Fruit fly (Drosophila melanogaster) whole organism, embryonic: ENCODE data around the gene eIF2Bepsilon.

ENCODE experiments used
- Adf1 ChIP-seq: fragments of 200-800 bp; sonication (Bioruptor generic); IDR thresholded peaks from 2 replicates; pipeline ENCODE4 v1.3.6; 2022; ENCODE audit warnings: missing biosample characterization, missing genetic modification characterization
- Atf-2 ChIP-seq: fragments of 200-800 bp; sonication (Bioruptor generic); optimal IDR thresholded peaks from 2 replicates; lab custom pipeline; 2016; ENCODE audit warnings: missing biosample characterization, missing genetic modification characterization
- Atf6 ChIP-seq: fragments of 200-800 bp; sonication (Bioruptor generic); IDR thresholded peaks from 2 replicates; pipeline ENCODE4 v1.3.6; 2022; ENCODE audit warnings: missing biosample characterization, missing genetic modification characterization
- CG10147 ChIP-seq: fragments of 200-800 bp; sonication (Bioruptor generic); optimal IDR thresholded peaks from 2 replicates; lab custom pipeline; 2019; ENCODE audit warnings: missing biosample characterization, mild to moderate bottlenecking, missing genetic modification characterization, moderate library complexity
- CG10267 ChIP-seq: fragments of 200-800 bp; sonication (Bioruptor generic); optimal IDR thresholded peaks from 2 replicates; lab custom pipeline; 2018; ENCODE audit warnings: missing biosample characterization, mild to moderate bottlenecking, missing genetic modification characterization, moderate library complexity
- CG10462 ChIP-seq: fragments of 200-800 bp; sonication (Bioruptor generic); optimal IDR thresholded peaks from 2 replicates; lab custom pipeline; 2016; ENCODE audit warnings: missing biosample characterization, missing genetic modification characterization
- CG11696 ChIP-seq: fragments of 200-800 bp; sonication (Bioruptor generic); IDR thresholded peaks from 2 replicates; pipeline ENCODE4 v1.3.6; 2022; ENCODE audit warnings: missing biosample characterization, missing genetic modification characterization
- CG12391 ChIP-seq: fragments of 200-800 bp; sonication (Bioruptor generic); optimal IDR thresholded peaks from 3 replicates; lab custom pipeline; 2018; ENCODE audit warnings: missing biosample characterization, mild to moderate bottlenecking, missing genetic modification characterization, moderate library complexity
- CG13775 ChIP-seq: fragments of 200-800 bp; sonication (Bioruptor generic); optimal IDR thresholded peaks from 3 replicates; lab custom pipeline; 2017; ENCODE audit warnings: missing biosample characterization, mild to moderate bottlenecking, missing genetic modification characterization
- CG15601 ChIP-seq: fragments of 200-800 bp; sonication (Bioruptor generic); optimal IDR thresholded peaks from 3 replicates; lab custom pipeline; 2019; ENCODE audit warnings: missing biosample characterization, mild to moderate bottlenecking, missing genetic modification characterization, moderate library complexity
- CG1647 ChIP-seq: fragments of 200-800 bp; sonication (Bioruptor generic); optimal IDR thresholded peaks from 3 replicates; lab custom pipeline; 2016; ENCODE audit warnings: missing biosample characterization, missing genetic modification characterization
- CG16863 ChIP-seq: fragments of 200-800 bp; sonication (Bioruptor generic); optimal IDR thresholded peaks from 3 replicates; lab custom pipeline; 2016; ENCODE audit warnings: missing biosample characterization, missing genetic modification characterization
- CG2116 ChIP-seq: fragments of 200-800 bp; sonication (Bioruptor generic); optimal IDR thresholded peaks from 3 replicates; lab custom pipeline; 2018; ENCODE audit warnings: missing biosample characterization, mild to moderate bottlenecking, missing genetic modification characterization
- CG32532 ChIP-seq: fragments of 200-800 bp; sonication (Bioruptor generic); IDR thresholded peaks from 2 replicates; pipeline ENCODE4 v1.3.6; 2022; ENCODE audit warnings: missing biosample characterization, missing genetic modification characterization
- CG32767 ChIP-seq: fragments of 200-800 bp; sonication (Bioruptor generic); IDR thresholded peaks from 2 replicates; pipeline ENCODE4 v1.3.6; 2022; ENCODE audit warnings: missing biosample characterization, missing genetic modification characterization
- CG3281 ChIP-seq: fragments of 200-800 bp; sonication (Bioruptor generic); optimal IDR thresholded peaks from 3 replicates; lab custom pipeline; 2017; ENCODE audit warnings: missing biosample characterization, mild to moderate bottlenecking, missing genetic modification characterization
- CG4820 ChIP-seq: fragments of 200-800 bp; sonication (Bioruptor generic); optimal IDR thresholded peaks from 3 replicates; lab custom pipeline; 2016; ENCODE audit warnings: missing biosample characterization, missing genetic modification characterization
- CG5180 ChIP-seq: fragments of 200-800 bp; sonication (Bioruptor generic); optimal IDR thresholded peaks from 3 replicates; lab custom pipeline; 2017; ENCODE audit warnings: missing biosample characterization, missing genetic modification characterization, mild to moderate bottlenecking, moderate library complexity, missing genetic modification reagents
- CG7839 ChIP-seq: fragments of 200-800 bp; sonication (Bioruptor generic); optimal IDR thresholded peaks from 3 replicates; lab custom pipeline; 2018; ENCODE audit warnings: missing biosample characterization, mild to moderate bottlenecking, missing genetic modification characterization, moderate library complexity
- CG7928 ChIP-seq: fragments of 200-800 bp; sonication (Bioruptor generic); optimal IDR thresholded peaks from 2 replicates; lab custom pipeline; 2017; ENCODE audit warnings: missing biosample characterization, mild to moderate bottlenecking, missing genetic modification characterization
- CG7963 ChIP-seq: fragments of 200-800 bp; sonication (Bioruptor generic); IDR thresholded peaks from 3 replicates; pipeline ENCODE4 v1.3.6; 2022; ENCODE audit warnings: missing biosample characterization, missing genetic modification characterization; ENCODE audit not compliant: partially characterized antibody
- CrebB ChIP-seq: fragments of 200-800 bp; sonication (Bioruptor generic); optimal IDR thresholded peaks from 3 replicates; lab custom pipeline; 2018; ENCODE audit warnings: missing biosample characterization, mild to moderate bottlenecking, missing genetic modification characterization
- Doc2 ChIP-seq: fragments of 200-800 bp; sonication (Bioruptor generic); IDR thresholded peaks from 2 replicates; pipeline ENCODE4 v1.3.6; 2022; ENCODE audit warnings: missing biosample characterization, missing genetic modification characterization
- Doc3 ChIP-seq: fragments of 200-800 bp; sonication (Bioruptor generic); IDR thresholded peaks from 3 replicates; pipeline ENCODE4 v1.3.6; 2022; ENCODE audit warnings: missing biosample characterization, missing genetic modification characterization; ENCODE audit not compliant: partially characterized antibody
- Drgx ChIP-seq: fragments of 200-800 bp; sonication (Bioruptor generic); IDR thresholded peaks from 2 replicates; pipeline ENCODE4 v1.3.6; 2022; ENCODE audit warnings: missing biosample characterization, missing genetic modification characterization
- Ets97D ChIP-seq: fragments of 200-800 bp; sonication (Bioruptor generic); optimal IDR thresholded peaks from 3 replicates; lab custom pipeline; 2016; ENCODE audit warnings: missing biosample characterization, missing genetic modification characterization
- Hmr ChIP-seq: fragments of 200-800 bp; sonication (Bioruptor generic); optimal IDR thresholded peaks from 3 replicates; lab custom pipeline; 2017; ENCODE audit warnings: mild to moderate bottlenecking, missing biosample characterization, missing genetic modification reagents, missing genetic modification characterization
- Neu2 ChIP-seq: fragments of 200-800 bp; sonication (Bioruptor generic); optimal IDR thresholded peaks from 3 replicates; lab custom pipeline; 2016; ENCODE audit warnings: missing biosample characterization, missing genetic modification characterization, borderline replicate concordance
- Tbp ChIP-seq: fragments of >200 bp; optimal IDR thresholded peaks from 2 replicates; lab custom pipeline; 2018; ENCODE audit warnings: missing biosample characterization, missing genetic modification characterization
- Usf ChIP-seq: fragments of 200-800 bp; sonication (Bioruptor generic); optimal IDR thresholded peaks from 2 replicates; lab custom pipeline; 2017; ENCODE audit warnings: missing genotype, missing biosample characterization, missing genetic modification characterization
- al ChIP-seq: fragments of 200-800 bp; sonication (Bioruptor generic); IDR thresholded peaks from 2 replicates; pipeline ENCODE4 v1.3.6; 2022; ENCODE audit warnings: missing biosample characterization, missing genetic modification characterization
- btn ChIP-seq: fragments of 200-800 bp; sonication (Bioruptor generic); optimal IDR thresholded peaks from 2 replicates; lab custom pipeline; 2016; ENCODE audit warnings: missing biosample characterization, missing genetic modification characterization
- crc ChIP-seq: fragments of 200-800 bp; sonication (Bioruptor generic); optimal IDR thresholded peaks from 2 replicates; lab custom pipeline; 2016; ENCODE audit warnings: missing biosample characterization, missing genetic modification characterization
- dati ChIP-seq: fragments of 200-800 bp; sonication (Bioruptor generic); IDR thresholded peaks from 2 replicates; pipeline ENCODE4 v1.3.6; 2022; ENCODE audit warnings: missing biosample characterization, missing genetic modification characterization
- dmrt11E ChIP-seq: fragments of 200-800 bp; sonication (Bioruptor generic); optimal IDR thresholded peaks from 3 replicates; lab custom pipeline; 2018; ENCODE audit warnings: missing biosample characterization, mild to moderate bottlenecking, missing genetic modification characterization, moderate library complexity
- eyg ChIP-seq: fragments of 200-800 bp; sonication (Bioruptor generic); optimal IDR thresholded peaks from 3 replicates; lab custom pipeline; 2016; ENCODE audit warnings: missing biosample characterization, missing genetic modification characterization
- fd96Cb ChIP-seq: fragments of 200-800 bp; sonication (Bioruptor generic); optimal IDR thresholded peaks from 2 replicates; lab custom pipeline; 2018; ENCODE audit warnings: missing biosample characterization, mild to moderate bottlenecking, missing genetic modification characterization, moderate library complexity
- h ChIP-seq: fragments of >200 bp; optimal IDR thresholded peaks from 2 replicates; lab custom pipeline; 2017
- ham ChIP-seq: fragments of 200-800 bp; sonication (Bioruptor generic); IDR thresholded peaks from 2 replicates; pipeline ENCODE4 v1.3.6; 2022; ENCODE audit warnings: missing biosample characterization, missing genetic modification characterization
- hkb ChIP-seq, 2 experiments: fragments of 200-800 bp in 1 of 2; fragments of >200 bp in 1 of 2; sonication (Bioruptor generic) in 1 of 2; IDR thresholded peaks in 1 of 2; optimal IDR thresholded peaks in 1 of 2; 2 replicates each; pipeline versions ENCODE4 v1.3.6 to Lab custom; 2017 to 2022; ENCODE audit warnings: missing biosample characterization in 1 of 2, missing genetic modification characterization in 1 of 2
- hth ChIP-seq: fragments of >200 bp; optimal IDR thresholded peaks from 2 replicates; lab custom pipeline; 2017; ENCODE audit warnings: inconsistent platforms
- kni ChIP-seq: fragments of 200-800 bp; sonication (Bioruptor generic); optimal IDR thresholded peaks from 3 replicates; lab custom pipeline; 2017; ENCODE audit warnings: mild to moderate bottlenecking, missing biosample characterization, missing genetic modification reagents, missing genetic modification characterization
- mirr ChIP-seq: fragments of 200-800 bp; sonication (Bioruptor generic); optimal IDR thresholded peaks from 3 replicates; lab custom pipeline; 2018; ENCODE audit warnings: missing biosample characterization, mild to moderate bottlenecking, missing genetic modification characterization
- run ChIP-seq: fragments of 200-800 bp; sonication (Bioruptor generic); optimal IDR thresholded peaks from 3 replicates; lab custom pipeline; 2018; ENCODE audit warnings: missing biosample characterization, mild to moderate bottlenecking, missing genetic modification characterization
- sens ChIP-seq: fragments of 200-800 bp; sonication (Bioruptor generic); peaks from one replicate; lab custom pipeline; 2016; ENCODE audit warnings: missing biosample characterization, missing genetic modification characterization
- shn ChIP-seq: fragments of 200-800 bp; sonication (Bioruptor generic); optimal IDR thresholded peaks from 3 replicates; lab custom pipeline; 2016; ENCODE audit warnings: missing biosample characterization, missing genetic modification characterization
- so ChIP-seq: fragments of 200-800 bp; sonication (Bioruptor generic); IDR thresholded peaks from 3 replicates; pipeline ENCODE4 v1.3.6; 2022; ENCODE audit warnings: missing biosample characterization, missing genetic modification characterization
- tup ChIP-seq: fragments of 200-800 bp; sonication (Bioruptor generic); optimal IDR thresholded peaks from 2 replicates; lab custom pipeline; 2016; ENCODE audit warnings: missing biosample characterization, mild to moderate bottlenecking, missing genetic modification characterization, moderate library complexity
- usp ChIP-seq: fragments of >200 bp; optimal IDR thresholded peaks from 2 replicates; lab custom pipeline; 2017; ENCODE audit warnings: missing biosample characterization, missing genetic modification characterization
- wor ChIP-seq: fragments of 200-800 bp; sonication (Bioruptor generic); IDR thresholded peaks from 2 replicates; pipeline ENCODE4 v1.3.6; 2022; ENCODE audit warnings: missing biosample characterization, missing genetic modification characterization
- zen ChIP-seq: fragments of 200-800 bp; sonication (Bioruptor generic); optimal IDR thresholded peaks from 3 replicates; lab custom pipeline; 2018; ENCODE audit warnings: missing biosample characterization, mild to moderate bottlenecking, missing genetic modification characterization, moderate library complexity

Gene eIF2Bepsilon

dm6 chrX:1879606-1880110 lies 43.0 kb downstream of the eIF2Bepsilon start, which contains the start of gene CG14818 (continued):
- peak; percentile 45 for TF ChIP-seq CG10267 (tag; lab: Kevin White, UChicago)
- no peak for TF ChIP-seq usp (GFP tag; lab: Kevin White, UChicago)
- peak; percentile 50 for TF ChIP-seq crc (GFP tag; lab: Kevin White, UChicago)
- TF ChIP-seq CG7839 (tag; lab: Kevin White, UChicago) = peak; percentile 66
- peak; percentile 88 for TF ChIP-seq sens (GFP tag; lab: Kevin White, UChicago)
- peak; percentile 43 for TF ChIP-seq Drgx
- TF ChIP-seq CG3281 (GFP tag; lab: Kevin White, UChicago) = peak; percentile 55
- no peak for TF ChIP-seq wor (GFP tag; lab: Robert Waterston, UW)
- peak; percentile 68 for TF ChIP-seq CG7963 (GFP tag; lab: Robert Waterston, UW)
- peak; percentile 61 for TF ChIP-seq CG12391 (tag; lab: Kevin White, UChicago)
- no peak for TF ChIP-seq btn (GFP tag; lab: Kevin White, UChicago)
- TF ChIP-seq Tbp (GFP tag; lab: Kevin White, UChicago) = no peak
- peak; percentile 15 for TF ChIP-seq CG15601 (tag; lab: Kevin White, UChicago)
- TF ChIP-seq CG32767 (GFP tag; lab: Robert Waterston, UW) = no peak
- TF ChIP-seq so (GFP tag; lab: Robert Waterston, UW) = 0 out of 3 replicates have a peak, but pooled peaks have one; percentile 39
- peak; percentile 51 for TF ChIP-seq CG4820 (GFP tag; lab: Kevin White, UChicago)
- TF ChIP-seq Doc2 (GFP tag; lab: Robert Waterston, UW) = no peak
- TF ChIP-seq CG10147 (GFP tag; lab: Kevin White, UChicago) = peak; percentile 65
- TF ChIP-seq CG2116 (GFP tag; lab: Kevin White, UChicago) = peak; percentile 4
- peak; percentile 60; the same call in 1 of the 2 replicates for TF ChIP-seq al
- TF ChIP-seq hth (lab: Kevin White, UChicago) = no peak
- peak; percentile 21 for TF ChIP-seq mirr
- TF ChIP-seq CG1647 (GFP tag; lab: Kevin White, UChicago) = peak; percentile 52
- peak; percentile 19 for TF ChIP-seq eyg (GFP tag; lab: Kevin White, UChicago)
- TF ChIP-seq CG10462 (GFP tag; lab: Kevin White, UChicago) = peak; percentile 14
- peak; percentile 92 for TF ChIP-seq Doc3 (GFP tag; lab: Robert Waterston, UW)
- peak; percentile 20 for TF ChIP-seq zen (tag; lab: Kevin White, UChicago)
- TF ChIP-seq dati (GFP tag; lab: Robert Waterston, UW) = no peak
- TF ChIP-seq shn (GFP tag; lab: Kevin White, UChicago) = peak; percentile 62
- no peak for TF ChIP-seq ham
- TF ChIP-seq Atf6 (GFP tag; lab: Robert Waterston, UW) = peak; percentile 59; the same call in 1 of the 2 replicates
- TF ChIP-seq CG11696 = no peak
- peak; percentile 9 for TF ChIP-seq Usf (GFP tag; lab: Kevin White, UChicago)
- no peak for TF ChIP-seq CG7928
- no peak for TF ChIP-seq kni
- no peak for TF ChIP-seq Neu2
- peak; percentile 56 for TF ChIP-seq CG16863
- TF ChIP-seq CG32532 = peak; percentile 55; the same call in 1 of the 2 replicates
- TF ChIP-seq h (lab: Kevin White, UChicago) = no peak
- TF ChIP-seq Adf1 = peak; percentile 35; the same call in 1 of the 2 replicates
- no peak for TF ChIP-seq run
- peak; percentile 53 for TF ChIP-seq Atf-2 (GFP tag; lab: Kevin White, UChicago)
- TF ChIP-seq hkb (optimal IDR thresholded peaks at IDR 0.05; lab: Kevin White, UChicago) = no peak
- no peak for TF ChIP-seq hkb (GFP tag; IDR thresholded peaks at IDR 0.05; lab: Robert Waterston, UW)
- TF ChIP-seq Hmr = peak; percentile 70
- TF ChIP-seq fd96Cb = peak; percentile 56
- TF ChIP-seq CrebB = no peak
- peak; percentile 57 for TF ChIP-seq CG13775 (GFP tag; lab: Kevin White, UChicago)
- TF ChIP-seq dmrt11E (tag; lab: Kevin White, UChicago) = peak; percentile 45
- no peak for TF ChIP-seq tup (GFP tag; lab: Kevin White, UChicago)
- TF ChIP-seq Ets97D (GFP tag; lab: Kevin White, UChicago) = peak; percentile 51
- TF ChIP-seq CG5180 (GFP tag; lab: Kevin White, UChicago) = no peak
